Fruit fly (Drosophila melanogaster) S2 (cell line): ENCODE data around the gene CycD.

Experiments used
- CG8478 ChIP-seq: fragments of >200 bp; optimal IDR thresholded peaks from 2 replicates; lab custom pipeline; 2018
- CTCF ChIP-seq, 2 experiments: fragments of >200 bp; optimal IDR thresholded peaks; 2 replicates each; lab custom pipeline; 2018

- TF ChIP-seq CG8478 (lab: Kevin White, UChicago) (no peak), CTCF (optimal IDR thresholded peaks at IDR 0.05; lab: Kevin White, UChicago) (no peak)
These were observed 50.1 kb downstream of the CycD start, which contains the start of gene AlkB for dm6 chrX:15859387-15859786.
